Worm (Caenorhabditis elegans): ENCODE results near the gene clc-22.
A peak's percentile ranks its signal among the peaks of the same experiment; 100 is the strongest.

clc-22 gene

DNA sequence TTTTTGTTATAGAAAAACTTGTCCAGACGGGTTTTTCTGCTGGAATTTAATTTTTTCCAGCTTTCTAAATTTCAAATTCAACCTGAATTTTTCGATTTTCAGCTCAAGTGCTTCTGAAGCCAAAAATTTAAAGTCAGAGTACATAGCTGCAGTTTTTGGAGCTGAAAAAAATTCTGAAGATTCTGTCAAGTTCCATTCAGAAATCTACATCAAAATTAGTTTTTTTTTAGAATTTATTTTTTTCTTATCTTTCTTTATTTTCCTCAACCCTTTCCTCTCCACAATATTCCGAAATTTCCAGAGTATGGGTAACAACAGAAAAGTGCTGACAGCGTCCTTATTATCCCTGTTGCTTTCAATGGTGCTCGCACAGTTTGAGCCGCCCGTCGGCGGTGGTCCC is 32.4 kb upstream of the clc-22 start, which contains the start of gene K07D4.9:
Gene K07D4.9, plus strand, starts transcription at position 301 of the 400 bp plus-strand sequence.
- no peak for TF ChIP-seq unc-55 (GFP tag; optimal IDR thresholded peaks at IDR 0.05)
- no peak for TF ChIP-seq nhr-232 (tag; optimal IDR thresholded peaks at IDR 0.05)

DNA sequence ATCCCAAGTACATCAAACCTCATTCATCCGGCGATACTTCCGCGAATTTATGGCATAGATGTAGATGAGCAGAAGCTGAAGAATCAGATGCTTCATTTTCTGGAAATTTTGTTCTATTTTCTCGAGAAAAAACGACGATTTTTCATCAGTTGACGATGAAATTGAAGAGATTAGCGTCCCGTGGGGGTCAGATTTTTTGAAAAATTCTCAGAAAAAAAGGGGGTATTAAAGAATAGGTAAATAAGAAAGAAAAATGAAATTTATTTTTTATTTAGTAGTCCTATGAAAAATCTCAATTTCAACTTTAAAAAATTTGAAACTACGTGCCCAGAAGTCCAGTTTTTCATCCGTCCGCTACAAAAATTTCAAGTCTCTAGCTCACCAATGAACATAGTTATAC is 29.6 kb upstream of the clc-22 start, which contains the start of gene K07D4.5:
Gene K07D4.5, minus strand, starts transcription at position 101 of the 400 bp plus-strand sequence.
- TF ChIP-seq ceh-6 (GFP tag; optimal IDR thresholded peaks at IDR 0.05) (no peak), T23F11.4 (GFP tag; optimal IDR thresholded peaks at IDR 0.05) (no peak), unc-86 (tag; optimal IDR thresholded peaks at IDR 0.05) (no peak), Y22D7AL.16 (tag; optimal IDR thresholded peaks at IDR 0.05) (no peak), nhr-11 (tag; optimal IDR thresholded peaks at IDR 0.05) (no peak), tbx-7 (tag; optimal IDR thresholded peaks at IDR 0.05) (no peak), ama-1 (optimal IDR thresholded peaks at IDR 0.05) (no peak), mec-3 (tag; optimal IDR thresholded peaks at IDR 0.05; ENCODE audit: borderline replicate concordance) (no peak), unc-55 (GFP tag; optimal IDR thresholded peaks at IDR 0.05) (no peak), sdc-2 (tag; optimal IDR thresholded peaks at IDR 0.05) (no peak), ref-2 (tag; optimal IDR thresholded peaks at IDR 0.05) (no peak), ceh-14 (tag; optimal IDR thresholded peaks at IDR 0.05) (no peak), ets-4 (tag; optimal IDR thresholded peaks at IDR 0.05) (no peak), ceh-34 (tag; optimal IDR thresholded peaks at IDR 0.05) (no peak)

DNA sequence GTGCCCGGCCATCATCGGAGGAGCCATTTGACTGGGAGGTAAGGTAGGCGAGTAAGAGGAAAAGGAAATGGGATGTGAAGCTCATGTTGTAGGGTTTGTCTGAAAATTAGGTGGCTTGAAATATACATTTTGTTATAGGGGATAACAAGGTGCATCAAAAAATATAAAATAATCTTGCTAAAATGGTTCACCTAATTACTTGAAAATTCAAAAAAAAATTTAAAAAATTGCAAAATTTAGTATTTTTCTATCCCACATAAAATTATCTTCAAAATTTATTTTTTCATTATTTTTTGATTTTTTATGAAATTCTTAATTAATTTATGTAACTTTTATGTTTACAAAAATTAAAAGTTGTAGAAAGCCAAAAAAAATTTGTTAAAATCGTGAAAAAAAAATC is 22.7 kb upstream of the clc-22 start, which contains the start of gene K07D4.6:
Gene K07D4.6, minus strand, starts transcription at position 101 of the 400 bp plus-strand sequence.
- TF ChIP-seq ceh-30 (tag; optimal IDR thresholded peaks at IDR 0.05) (no peak), hlh-8 (tag; optimal IDR thresholded peaks at IDR 0.05) (no peak), ztf-16 (tag; optimal IDR thresholded peaks at IDR 0.05) (no peak), mec-3 (tag; optimal IDR thresholded peaks at IDR 0.05; ENCODE audit: borderline replicate concordance) (no peak), dve-1 (tag; optimal IDR thresholded peaks at IDR 0.05) (no peak)

- no peak for TF ChIP-seq nhr-232 (tag; optimal IDR thresholded peaks at IDR 0.05)
- TF ChIP-seq elt-2 (tag; optimal IDR thresholded peaks at IDR 0.05), result peak; percentile 42
Observed at ce11 chrII:4011518-4011917, 15.6 kb upstream of the clc-22 start.

DNA sequence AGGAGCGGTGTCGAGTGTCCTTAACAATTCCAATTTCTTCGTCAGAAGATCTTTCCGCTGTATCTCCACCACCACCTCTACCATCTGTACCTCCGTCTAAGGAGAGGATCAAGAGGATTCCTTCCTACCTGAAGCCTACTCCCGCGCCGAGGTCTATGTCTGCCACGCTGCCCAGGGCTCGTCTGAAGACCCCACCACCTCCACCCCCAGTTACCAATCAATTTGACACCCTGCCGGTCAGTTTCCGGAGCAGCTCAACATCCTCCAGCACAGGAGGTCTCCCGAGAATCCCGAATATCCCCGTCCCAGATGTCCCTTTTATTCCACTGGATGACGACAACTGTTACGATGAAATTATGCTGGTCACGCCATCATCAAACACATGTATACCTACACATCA is 12.1 kb upstream of the clc-22 start:
- TF ChIP-seq tbx-7 (tag; optimal IDR thresholded peaks at IDR 0.05) (no peak), C38D4.7 (GFP tag; optimal IDR thresholded peaks at IDR 0.05) (no peak), hlh-15 (tag; optimal IDR thresholded peaks at IDR 0.05) (no peak), unc-55 (GFP tag; optimal IDR thresholded peaks at IDR 0.05) (no peak), eyg-1 (tag; optimal IDR thresholded peaks at IDR 0.05) (no peak), pax-1 (tag; optimal IDR thresholded peaks at IDR 0.05) (no peak), K02D7.2 (tag; optimal IDR thresholded peaks at IDR 0.05) (no peak), tbx-2 (tag; optimal IDR thresholded peaks at IDR 0.05) (no peak), ceh-45 (GFP tag; IDR thresholded peaks at IDR 0.05) (no peak), ceh-30 (tag; optimal IDR thresholded peaks at IDR 0.05) (no peak), ceh-22 (tag; optimal IDR thresholded peaks at IDR 0.05) (no peak), ama-1 (optimal IDR thresholded peaks at IDR 0.05) (no peak), ceh-9 (tag; optimal IDR thresholded peaks at IDR 0.05) (no peak), sox-2 (GFP tag; IDR thresholded peaks at IDR 0.05) (no peak), T23F11.4 (GFP tag; optimal IDR thresholded peaks at IDR 0.05) (no peak), fax-1 (tag; optimal IDR thresholded peaks at IDR 0.05) (no peak)

DNA sequence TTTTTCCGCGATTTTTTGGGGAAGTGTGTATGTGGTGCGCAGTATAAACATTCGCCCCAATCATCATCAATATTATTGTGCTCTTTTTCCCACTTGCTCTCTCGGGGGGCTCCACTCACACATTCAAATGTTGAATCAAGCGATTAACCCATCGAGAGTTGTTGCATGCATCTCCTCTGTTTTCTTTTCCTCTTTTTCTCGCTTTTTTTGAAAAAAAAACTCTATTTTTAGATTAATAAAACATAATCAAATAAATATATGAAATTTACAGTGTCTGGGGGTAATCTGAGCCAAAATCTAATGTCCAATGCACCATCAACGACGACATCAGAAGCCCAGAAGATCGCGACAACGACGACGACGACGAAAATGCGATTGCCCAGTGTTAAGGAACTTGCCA is 8.7 kb upstream of the clc-22 start, which contains the start of gene ephx-1:
Gene ephx-1, plus strand, starts transcription at position 301 of the 400 bp plus-strand sequence.
- TF ChIP-seq hlh-13 (GFP tag; optimal IDR thresholded peaks at IDR 0.05) (no peak), ceh-6 (GFP tag; optimal IDR thresholded peaks at IDR 0.05) (no peak), lin-11 (tag; optimal IDR thresholded peaks at IDR 0.05) (no peak), ceh-34 (tag; optimal IDR thresholded peaks at IDR 0.05) (no peak), hlh-6 (tag; optimal IDR thresholded peaks at IDR 0.05) (no peak), hlh-15 (tag; optimal IDR thresholded peaks at IDR 0.05) (no peak), pat-9 (tag; optimal IDR thresholded peaks at IDR 0.05) (no peak), nhr-232 (tag; optimal IDR thresholded peaks at IDR 0.05) (no peak), K09A11.1 (tag; optimal IDR thresholded peaks at IDR 0.05; ENCODE audit: insufficient read depth) (no peak), tbx-7 (tag; optimal IDR thresholded peaks at IDR 0.05) (no peak), unc-55 (GFP tag; optimal IDR thresholded peaks at IDR 0.05) (no peak), fkh-6 (tag; optimal IDR thresholded peaks at IDR 0.05) (no peak), dve-1 (tag; optimal IDR thresholded peaks at IDR 0.05) (no peak), K02D7.2 (tag; optimal IDR thresholded peaks at IDR 0.05) (no peak)
